Worm (Caenorhabditis elegans) whole organism, midembryonic: ENCODE results near the gene ZK105.3.

Source experiments
- T22C8.4 ChIP-seq: fragments of 200-800 bp; sonication (Bioruptor generic); IDR thresholded peaks from 2 replicates; pipeline ENCODE4 v1.3.6; 2022; ENCODE audit warnings: missing genetic modification characterization, missing compliant biosample characterization
- cog-1 ChIP-seq: sonication (generic microtip); optimal IDR thresholded peaks from 2 replicates; lab custom pipeline; 2016; ENCODE audit warnings: missing genetic modification characterization, missing compliant biosample characterization
- flt-1 ChIP-seq: fragments of 200-800 bp; sonication (Bioruptor generic); IDR thresholded peaks from 2 replicates; pipeline ENCODE4 v1.3.6; 2022; ENCODE audit warnings: missing genetic modification characterization, missing compliant biosample characterization
- klf-2 ChIP-seq: fragments of 200-800 bp; sonication (Bioruptor generic); conservative IDR thresholded peaks from 2 replicates; pipeline ENCODE4 v1.3.6; 2022; ENCODE audit warnings: missing genetic modification reagents, missing genetic modification characterization, missing compliant biosample characterization
- med-1 ChIP-seq: sonication (generic microtip); optimal IDR thresholded peaks from 2 replicates; lab custom pipeline; 2017; ENCODE audit warnings: missing genetic modification characterization, mild to moderate bottlenecking, missing compliant biosample characterization, antibody characterized with exemption, missing genetic modification reagents; ENCODE audit not compliant: insufficient read depth
- ref-1 ChIP-seq: fragments of 200-800 bp; sonication (Bioruptor generic); conservative IDR thresholded peaks from 2 replicates; pipeline ENCODE4 v1.3.6; 2022; ENCODE audit warnings: missing genetic modification reagents, missing genetic modification characterization, missing compliant biosample characterization
- tab-1 ChIP-seq: fragments of 200-800 bp; sonication (Bioruptor generic); IDR thresholded peaks from 2 replicates; pipeline ENCODE4 v1.3.6; 2022; ENCODE audit warnings: missing genetic modification characterization, missing compliant biosample characterization
- ztf-23 ChIP-seq: fragments of 200-800 bp; sonication (Bioruptor generic); IDR thresholded peaks from 2 replicates; pipeline ENCODE4 v1.3.6; 2022; ENCODE audit warnings: missing genetic modification reagents, missing genetic modification characterization, missing compliant biosample characterization
- ztf-29 ChIP-seq: fragments of 200-800 bp; sonication (Bioruptor generic); IDR thresholded peaks from 2 replicates; pipeline ENCODE4 v1.3.6; 2022; ENCODE audit warnings: missing genetic modification reagents, missing genetic modification characterization, missing compliant biosample characterization

ce11 chrV:7653567-7653966 lies 43.4 kb upstream of the ZK105.3 start, which contains the start of gene srh-200:
- TF ChIP-seq ztf-23: no peak
- TF ChIP-seq med-1 (GFP tag; lab: Kevin White, UChicago): no peak
- no peak for TF ChIP-seq klf-2 (GFP tag; lab: Robert Waterston, UW)
- no peak for TF ChIP-seq ztf-29 (GFP tag; lab: Robert Waterston, UW)
- no peak for TF ChIP-seq flt-1 (GFP tag; lab: Robert Waterston, UW)
- no peak for TF ChIP-seq tab-1
- no peak for TF ChIP-seq ref-1
- no peak for TF ChIP-seq T22C8.4
- TF ChIP-seq cog-1: no peak
